Worm (Caenorhabditis elegans): ENCODE results near the gene mltn-13.

- TF ChIP-seq unc-3 (GFP tag; conservative IDR thresholded peaks at IDR 0.05) (no peak), unc-3 (tag; optimal IDR thresholded peaks at IDR 0.05) (no peak), pqm-1 (tag; optimal IDR thresholded peaks at IDR 0.05) (no peak), unc-55 (GFP tag; optimal IDR thresholded peaks at IDR 0.05) (no peak), pha-2 (tag; optimal IDR thresholded peaks at IDR 0.05) (no peak), pha-4 (tag; optimal IDR thresholded peaks at IDR 0.05) (no peak)
These were observed 29.4 kb downstream of the mltn-13 start, which contains the start of gene dop-1 for ce11 chrX:4418751-4419150.

Measured in whole organism, late embryonic.